Fruit fly (Drosophila melanogaster) whole organism, embryonic: ENCODE measurements around the gene CG1622.
A peak's percentile ranks its signal among the peaks of the same experiment; 100 is the strongest.

Experiments
- Abd-B ChIP-seq: fragments of 200-800 bp; sonication (Bioruptor generic); optimal IDR thresholded peaks from 2 replicates; lab custom pipeline; 2018; ENCODE audit warnings: missing biosample characterization, mild to moderate bottlenecking, missing genetic modification characterization, moderate library complexity
- Bteb2 ChIP-seq: fragments of 200-800 bp; sonication (Bioruptor generic); optimal IDR thresholded peaks from 2 replicates; lab custom pipeline; 2016; ENCODE audit warnings: missing biosample characterization, missing genetic modification characterization
- CG10209 ChIP-seq: fragments of 200-800 bp; sonication (Bioruptor generic); optimal IDR thresholded peaks from 3 replicates; lab custom pipeline; 2017; ENCODE audit warnings: missing biosample characterization, mild to moderate bottlenecking, missing genetic modification characterization, missing genetic modification reagents
- CG10274 ChIP-seq: fragments of 200-800 bp; sonication (Bioruptor generic); optimal IDR thresholded peaks from 3 replicates; lab custom pipeline; 2017; ENCODE audit warnings: missing biosample characterization, mild to moderate bottlenecking, missing genetic modification characterization
- CG11560 ChIP-seq: fragments of 200-800 bp; sonication (Bioruptor generic); IDR thresholded peaks from 3 replicates; pipeline ENCODE4 v1.3.6; 2022; ENCODE audit warnings: missing biosample characterization, missing genetic modification characterization
- CG11723 ChIP-seq: fragments of 200-800 bp; sonication (Bioruptor generic); optimal IDR thresholded peaks from 2 replicates; lab custom pipeline; 2017; ENCODE audit warnings: missing biosample characterization, mild to moderate bottlenecking, missing genetic modification characterization
- CG12104 ChIP-seq: fragments of 200-800 bp; sonication (Bioruptor generic); optimal IDR thresholded peaks from 3 replicates; lab custom pipeline; 2016; ENCODE audit warnings: missing biosample characterization, missing genetic modification characterization
- CG14965 ChIP-seq: fragments of 200-800 bp; sonication (Bioruptor generic); optimal IDR thresholded peaks from 2 replicates; lab custom pipeline; 2016; ENCODE audit warnings: missing biosample characterization, missing genetic modification characterization, borderline replicate concordance
- CG15269 ChIP-seq: fragments of 200-800 bp; sonication (Bioruptor generic); optimal IDR thresholded peaks from 2 replicates; lab custom pipeline; 2018; ENCODE audit warnings: missing biosample characterization, mild to moderate bottlenecking, missing genetic modification characterization, moderate library complexity
- CG17359 ChIP-seq: fragments of 200-800 bp; sonication (Bioruptor generic); optimal IDR thresholded peaks from 3 replicates; lab custom pipeline; 2018; ENCODE audit warnings: missing biosample characterization, mild to moderate bottlenecking, missing genetic modification characterization, moderate library complexity
- CG17829 ChIP-seq: fragments of 200-800 bp; optimal IDR thresholded peaks from 2 replicates; lab custom pipeline; 2019; ENCODE audit warnings: missing biosample characterization, mild to moderate bottlenecking, missing genetic modification characterization, moderate library complexity
- CG18262 ChIP-seq: fragments of 200-800 bp; optimal IDR thresholded peaks from 3 replicates; lab custom pipeline; 2019; ENCODE audit warnings: missing biosample characterization, mild to moderate bottlenecking, missing genetic modification characterization, moderate library complexity
- CG2712 ChIP-seq: fragments of 200-800 bp; optimal IDR thresholded peaks from 3 replicates; lab custom pipeline; 2019; ENCODE audit warnings: missing biosample characterization, mild to moderate bottlenecking, missing genetic modification characterization, moderate library complexity
- CG31224 ChIP-seq: fragments of 200-800 bp; sonication (Bioruptor generic); IDR thresholded peaks from 2 replicates; pipeline ENCODE4 v1.3.6; 2022; ENCODE audit warnings: missing biosample characterization, missing genetic modification characterization
- CG32532 ChIP-seq: fragments of 200-800 bp; sonication (Bioruptor generic); IDR thresholded peaks from 2 replicates; pipeline ENCODE4 v1.3.6; 2022; ENCODE audit warnings: missing biosample characterization, missing genetic modification characterization
- CG33557 ChIP-seq: fragments of 200-800 bp; sonication (Bioruptor generic); optimal IDR thresholded peaks from 2 replicates; lab custom pipeline; 2019; ENCODE audit warnings: missing biosample characterization, mild to moderate bottlenecking, missing genetic modification characterization, moderate library complexity
- CG43689 ChIP-seq: fragments of 200-800 bp; sonication (Bioruptor generic); IDR thresholded peaks from 2 replicates; pipeline ENCODE4 v1.3.6; 2022; ENCODE audit warnings: missing biosample characterization, missing genetic modification characterization
- CG6854 ChIP-seq: fragments of 200-800 bp; sonication (Bioruptor generic); optimal IDR thresholded peaks from 3 replicates; lab custom pipeline; 2017; ENCODE audit warnings: missing biosample characterization, mild to moderate bottlenecking, missing genetic modification characterization
- CG8388 ChIP-seq: fragments of 200-800 bp; sonication (Bioruptor generic); optimal IDR thresholded peaks from 2 replicates; lab custom pipeline; 2019; ENCODE audit warnings: missing biosample characterization, mild to moderate bottlenecking, missing genetic modification characterization, moderate library complexity
- CG9215 ChIP-seq: fragments of 200-800 bp; sonication (Bioruptor generic); IDR thresholded peaks from 2 replicates; pipeline ENCODE4 v1.3.6; 2022; ENCODE audit warnings: missing biosample characterization, missing genetic modification characterization
- CG9437 ChIP-seq: fragments of 200-800 bp; sonication (Bioruptor generic); optimal IDR thresholded peaks from 2 replicates; lab custom pipeline; 2018; ENCODE audit warnings: missing biosample characterization, mild to moderate bottlenecking, missing genetic modification characterization
- Deaf1 ChIP-seq: fragments of 200-800 bp; optimal IDR thresholded peaks from 3 replicates; lab custom pipeline; 2019; ENCODE audit warnings: missing biosample characterization, mild to moderate bottlenecking, missing genetic modification characterization, moderate library complexity
- Dek ChIP-seq: fragments of 200-800 bp; sonication (Bioruptor generic); optimal IDR thresholded peaks from 3 replicates; lab custom pipeline; 2019; ENCODE audit warnings: missing biosample characterization, mild to moderate bottlenecking, missing genetic modification characterization, moderate library complexity
- Doc3 ChIP-seq: fragments of 200-800 bp; sonication (Bioruptor generic); IDR thresholded peaks from 3 replicates; pipeline ENCODE4 v1.3.6; 2022; ENCODE audit warnings: missing biosample characterization, missing genetic modification characterization; ENCODE audit not compliant: partially characterized antibody
- Drgx ChIP-seq: fragments of 200-800 bp; sonication (Bioruptor generic); IDR thresholded peaks from 2 replicates; pipeline ENCODE4 v1.3.6; 2022; ENCODE audit warnings: missing biosample characterization, missing genetic modification characterization
- Fer2 ChIP-seq: fragments of 200-800 bp; sonication (Bioruptor generic); optimal IDR thresholded peaks from 2 replicates; lab custom pipeline; 2018; ENCODE audit warnings: missing biosample characterization, mild to moderate bottlenecking, missing genetic modification characterization, moderate library complexity
- HHEX ChIP-seq: fragments of 200-800 bp; sonication (Bioruptor generic); optimal IDR thresholded peaks from 3 replicates; lab custom pipeline; 2017; ENCODE audit warnings: missing biosample characterization, mild to moderate bottlenecking, missing genetic modification characterization, missing genetic modification reagents
- Hmr ChIP-seq: fragments of 200-800 bp; sonication (Bioruptor generic); optimal IDR thresholded peaks from 3 replicates; lab custom pipeline; 2017; ENCODE audit warnings: mild to moderate bottlenecking, missing biosample characterization, missing genetic modification reagents, missing genetic modification characterization
- Hsf ChIP-seq: fragments of 200-800 bp; sonication (Bioruptor generic); optimal IDR thresholded peaks from 3 replicates; lab custom pipeline; 2016; ENCODE audit warnings: missing biosample characterization, missing genetic modification characterization
- NC2β ChIP-seq: fragments of 200-800 bp; sonication (Bioruptor generic); optimal IDR thresholded peaks from 2 replicates; lab custom pipeline; 2016; ENCODE audit warnings: missing biosample characterization, missing genetic modification characterization
- Nf-YC ChIP-seq: fragments of 200-800 bp; optimal IDR thresholded peaks from 3 replicates; lab custom pipeline; 2019; ENCODE audit warnings: missing biosample characterization, mild to moderate bottlenecking, missing genetic modification characterization, moderate library complexity
- Oli ChIP-seq: fragments of 200-800 bp; sonication (Bioruptor generic); optimal IDR thresholded peaks from 2 replicates; lab custom pipeline; 2018; ENCODE audit warnings: missing biosample characterization, mild to moderate bottlenecking, missing genetic modification characterization, moderate library complexity
- Spps ChIP-seq: fragments of 200-800 bp; sonication (Bioruptor generic); optimal IDR thresholded peaks from 2 replicates; lab custom pipeline; 2018; ENCODE audit warnings: missing biosample characterization, mild to moderate bottlenecking, missing genetic modification characterization
- ara ChIP-seq: fragments of 200-800 bp; sonication (Bioruptor generic); IDR thresholded peaks from 2 replicates; pipeline ENCODE4 v1.3.6; 2022; ENCODE audit warnings: missing biosample characterization, missing genetic modification characterization
- ato ChIP-seq: fragments of 200-800 bp; sonication (Bioruptor generic); IDR thresholded peaks from 2 replicates; pipeline ENCODE4 v1.3.6; 2022; ENCODE audit warnings: missing biosample characterization, missing genetic modification characterization; ENCODE audit not compliant: partially characterized antibody
- cad ChIP-seq: fragments of >200 bp; optimal IDR thresholded peaks from 2 replicates; lab custom pipeline; 2017; ENCODE audit warnings: missing biosample characterization, missing genetic modification characterization
- disco-r ChIP-seq: fragments of 200-800 bp; sonication (Bioruptor generic); optimal IDR thresholded peaks from 2 replicates; lab custom pipeline; 2016; ENCODE audit warnings: missing biosample characterization, missing genetic modification characterization
- fd3F ChIP-seq: fragments of 200-800 bp; sonication (Bioruptor generic); optimal IDR thresholded peaks from 2 replicates; lab custom pipeline; 2018; ENCODE audit warnings: missing biosample characterization, mild to moderate bottlenecking, missing genetic modification characterization, moderate library complexity
- gfzf ChIP-seq: fragments of 200-800 bp; sonication (Bioruptor generic); optimal IDR thresholded peaks from 2 replicates; lab custom pipeline; 2016; ENCODE audit warnings: missing biosample characterization, mild to moderate bottlenecking, missing genetic modification characterization, moderate library complexity
- grn ChIP-seq: fragments of 200-800 bp; sonication (Bioruptor generic); optimal IDR thresholded peaks from 3 replicates; lab custom pipeline; 2017; ENCODE audit warnings: missing biosample characterization, missing genetic modification characterization
- lbe ChIP-seq: fragments of 200-800 bp; sonication (Bioruptor generic); optimal IDR thresholded peaks from 2 replicates; lab custom pipeline; 2016; ENCODE audit warnings: missing biosample characterization, mild to moderate bottlenecking, missing genetic modification characterization
- lilli ChIP-seq: fragments of 200-800 bp; sonication (Bioruptor generic); optimal IDR thresholded peaks from 3 replicates; lab custom pipeline; 2016; ENCODE audit warnings: missing biosample characterization, missing genetic modification characterization
- nerfin-1 ChIP-seq: fragments of 200-800 bp; sonication (Bioruptor generic); optimal IDR thresholded peaks from 3 replicates; lab custom pipeline; 2019; ENCODE audit warnings: missing biosample characterization, mild to moderate bottlenecking, missing genetic modification characterization, moderate library complexity
- pan ChIP-seq, 4 experiments: fragments of >200 bp in 3 of 4; fragments of 200-800 bp in 1 of 4; sonication (Bioruptor generic) in 1 of 4; optimal IDR thresholded peaks in 3 of 4; IDR thresholded peaks in 1 of 4; 2 replicates each; pipeline versions ENCODE4 v1.3.6 to Lab custom; 2017 to 2022; ENCODE audit warnings: missing biosample characterization in 2 of 4, missing genetic modification characterization in 2 of 4, mixed read lengths in 1 of 4
- sd ChIP-seq: fragments of 200-800 bp; sonication (Bioruptor generic); optimal IDR thresholded peaks from 3 replicates; lab custom pipeline; 2018; ENCODE audit warnings: missing biosample characterization, mild to moderate bottlenecking, missing genetic modification characterization, moderate library complexity
- slbo ChIP-seq: fragments of 200-800 bp; sonication (Bioruptor generic); IDR thresholded peaks from 2 replicates; pipeline ENCODE4 v1.3.6; 2022; ENCODE audit warnings: missing biosample characterization, missing genetic modification characterization
- tap ChIP-seq: fragments of 200-800 bp; optimal IDR thresholded peaks from 3 replicates; lab custom pipeline; 2019; ENCODE audit warnings: missing biosample characterization, mild to moderate bottlenecking, missing genetic modification characterization, moderate library complexity
- tgo ChIP-seq: fragments of 200-800 bp; sonication (Bioruptor generic); IDR thresholded peaks from 3 replicates; pipeline ENCODE4 v1.3.6; 2022; ENCODE audit warnings: missing biosample characterization, missing genetic modification characterization
- wek ChIP-seq: fragments of 200-800 bp; sonication (Bioruptor generic); optimal IDR thresholded peaks from 3 replicates; lab custom pipeline; 2018; ENCODE audit warnings: missing biosample characterization, mild to moderate bottlenecking, missing genetic modification characterization, moderate library complexity

The CG1622 gene

DNA sequence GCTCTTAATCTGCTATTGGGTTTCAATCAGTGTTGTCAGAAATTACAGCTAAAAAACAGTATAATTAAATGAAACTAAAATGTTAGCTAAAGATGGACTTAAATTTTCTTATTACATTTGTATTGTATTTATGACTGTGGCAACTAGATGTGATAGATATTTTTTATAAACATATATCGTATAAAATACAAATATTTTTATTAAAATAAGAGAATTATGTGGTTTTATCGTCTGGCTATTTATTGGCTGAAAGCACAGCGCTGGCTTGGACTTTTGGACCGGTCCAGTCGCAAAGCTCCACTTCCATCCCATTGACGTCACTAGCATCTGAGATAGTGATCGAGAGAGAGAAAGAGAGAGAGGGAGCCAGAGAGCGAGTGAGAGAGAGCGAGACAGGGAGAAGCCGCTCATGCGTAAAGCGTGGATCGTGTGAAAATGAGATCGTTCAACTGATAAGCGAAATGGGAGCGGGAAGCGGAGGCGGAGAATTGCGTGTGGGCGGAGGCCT is 22.5 kb downstream of the CG1622 start:
- TF ChIP-seq tgo (GFP tag; lab: Robert Waterston, UW): peak; percentile 16; the same call in 1 of the 3 replicates
- TF ChIP-seq CG14965 (GFP tag; lab: Kevin White, UChicago): no peak
- TF ChIP-seq Dek (tag; lab: Kevin White, UChicago): peak; percentile 62
- no peak for TF ChIP-seq ato (GFP tag; lab: Robert Waterston, UW)
- peak; percentile 20 for TF ChIP-seq CG17829 (tag; lab: Kevin White, UChicago)
- TF ChIP-seq CG43689 (GFP tag; lab: Robert Waterston, UW): no peak
- TF ChIP-seq HHEX (GFP tag; lab: Kevin White, UChicago): peak; percentile 42
- TF ChIP-seq CG8388: peak; percentile 10
- peak; percentile 0 for TF ChIP-seq sd (tag; lab: Kevin White, UChicago)
- no peak for TF ChIP-seq Bteb2
- no peak for TF ChIP-seq CG10209 (GFP tag; lab: Kevin White, UChicago)
- peak; percentile 53 for TF ChIP-seq CG17359
- TF ChIP-seq CG9215 (GFP tag; lab: Robert Waterston, UW): 0 out of 2 replicates have a peak, but pooled peaks have one; percentile 26
- TF ChIP-seq wek (GFP tag; lab: Kevin White, UChicago): no peak
- peak; percentile 6 for TF ChIP-seq Abd-B (GFP tag; lab: Kevin White, UChicago)
- TF ChIP-seq CG32532: 0 out of 2 replicates have a peak, but pooled peaks have one; percentile 28
- TF ChIP-seq CG31224 (GFP tag; lab: Robert Waterston, UW): no peak
- peak; percentile 29; the same call in 1 of the 2 replicates for TF ChIP-seq slbo (GFP tag; lab: Robert Waterston, UW)
- peak; percentile 94 for TF ChIP-seq grn (GFP tag; lab: Kevin White, UChicago)
- TF ChIP-seq CG9437 (GFP tag; lab: Kevin White, UChicago): peak; percentile 6
- TF ChIP-seq CG33557 (GFP tag; lab: Kevin White, UChicago): no peak
- peak; percentile 33 for TF ChIP-seq Fer2 (tag; lab: Kevin White, UChicago)
- peak; percentile 61 for TF ChIP-seq Nf-YC (tag; lab: Kevin White, UChicago)
- TF ChIP-seq Doc3: no peak
- no peak for TF ChIP-seq ara (GFP tag; lab: Robert Waterston, UW)
- TF ChIP-seq pan (optimal IDR thresholded peaks at IDR 0.05; lab: Kevin White, UChicago): no peak
- TF ChIP-seq pan (GFP tag; optimal IDR thresholded peaks at IDR 0.05 in 1 of 2, IDR thresholded peaks at IDR 0.05 in 1 of 2): no peak
- no peak for TF ChIP-seq CG11560 (tag; lab: Robert Waterston, UW)
- no peak for TF ChIP-seq gfzf (GFP tag; lab: Kevin White, UChicago)
- TF ChIP-seq CG10274 (GFP tag; lab: Kevin White, UChicago): no peak
- peak; percentile 13 for TF ChIP-seq CG11723 (GFP tag; lab: Kevin White, UChicago)
- TF ChIP-seq Spps (tag; lab: Kevin White, UChicago): no peak
- TF ChIP-seq CG18262 (tag; lab: Kevin White, UChicago): peak; percentile 38
- TF ChIP-seq lilli (GFP tag; lab: Kevin White, UChicago): peak; percentile 7
- TF ChIP-seq cad: no peak
- peak; percentile 19 for TF ChIP-seq tap (tag; lab: Kevin White, UChicago)
- no peak for TF ChIP-seq disco-r (GFP tag; lab: Kevin White, UChicago)
- peak; percentile 20 for TF ChIP-seq lbe (GFP tag; lab: Kevin White, UChicago)
- TF ChIP-seq NC2β (GFP tag; lab: Kevin White, UChicago): no peak
- peak; percentile 39 for TF ChIP-seq fd3F
- TF ChIP-seq CG12104 (GFP tag; lab: Kevin White, UChicago): no peak
- no peak for TF ChIP-seq Hsf (GFP tag; lab: Kevin White, UChicago)
- peak; percentile 46 for TF ChIP-seq Deaf1 (tag; lab: Kevin White, UChicago)
- peak; percentile 81 for TF ChIP-seq Drgx (GFP tag; lab: Robert Waterston, UW)
- TF ChIP-seq CG2712: peak; percentile 50
- TF ChIP-seq Oli: peak; percentile 2
- peak; percentile 51 for TF ChIP-seq CG15269 (tag; lab: Kevin White, UChicago)
- no peak for TF ChIP-seq nerfin-1 (tag; lab: Kevin White, UChicago)
- peak; percentile 29 for TF ChIP-seq CG6854
- peak; percentile 66 for TF ChIP-seq Hmr (GFP tag; lab: Kevin White, UChicago)
